Fruit fly (Drosophila melanogaster): Measurements from ENCODE around the gene CG42590.

The CG42590 gene

DNA sequence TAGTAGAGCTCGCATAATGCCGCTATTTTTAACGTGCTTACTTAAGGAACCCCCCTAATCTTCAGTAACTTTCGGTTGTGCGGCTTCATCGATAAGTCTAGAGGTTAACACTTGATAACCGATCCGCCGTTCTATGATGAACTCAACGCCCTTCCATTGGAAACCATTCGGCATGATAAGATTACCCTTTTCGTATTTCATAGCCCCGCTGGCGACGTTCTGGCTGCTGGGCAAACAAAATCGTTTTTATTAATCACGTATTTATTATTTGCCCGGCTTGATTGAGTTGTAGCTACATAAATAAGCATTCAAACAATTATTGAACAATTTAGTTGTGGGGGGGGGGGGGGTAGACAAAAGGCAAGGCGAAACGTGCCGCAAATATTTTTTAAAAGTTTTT is 24.5 kb upstream of the CG42590 start (continued):
- TF ChIP-seq Antp (GFP tag; optimal IDR thresholded peaks at IDR 0.05) = no peak
- TF ChIP-seq CG18764 (GFP tag; optimal IDR thresholded peaks at IDR 0.05) = no peak
- no peak for TF ChIP-seq CG3838 (GFP tag; optimal IDR thresholded peaks at IDR 0.05)
- TF ChIP-seq zfh2 (GFP tag; optimal IDR thresholded peaks at IDR 0.05) = no peak
- TF ChIP-seq slou (GFP tag; optimal IDR thresholded peaks at IDR 0.05) = no peak
- no peak for TF ChIP-seq dm (GFP tag; optimal IDR thresholded peaks at IDR 0.05)
- peak; percentile 45 for TF ChIP-seq HHEX (GFP tag; optimal IDR thresholded peaks at IDR 0.05)
- TF ChIP-seq CG17361 (GFP tag; IDR thresholded peaks at IDR 0.05) = no peak
- TF ChIP-seq cad (GFP tag; optimal IDR thresholded peaks at IDR 0.05) = no peak
- peak; percentile 47 for TF ChIP-seq Fer1 (GFP tag; optimal IDR thresholded peaks at IDR 0.05)
- TF ChIP-seq chm (GFP tag; IDR thresholded peaks at IDR 0.05) = no peak
- no peak for TF ChIP-seq Six4 (GFP tag; optimal IDR thresholded peaks at IDR 0.05)
- peak; percentile 80 for TF ChIP-seq abd-A (tag; optimal IDR thresholded peaks at IDR 0.05)
- TF ChIP-seq Hmx (GFP tag; optimal IDR thresholded peaks at IDR 0.05) = no peak
- no peak for TF ChIP-seq CG17802 (tag; optimal IDR thresholded peaks at IDR 0.05)
- TF ChIP-seq D (optimal IDR thresholded peaks at IDR 0.05) = no peak
- TF ChIP-seq D (GFP tag; optimal IDR thresholded peaks at IDR 0.05) = no peak
- TF ChIP-seq gce (GFP tag; IDR thresholded peaks at IDR 0.05) = no peak
- peak; percentile 73 for TF ChIP-seq Med (GFP tag)
- TF ChIP-seq Bteb2 (GFP tag; optimal IDR thresholded peaks at IDR 0.05) = no peak
- TF ChIP-seq NC2β (GFP tag; optimal IDR thresholded peaks at IDR 0.05) = no peak
- no peak for TF ChIP-seq ken (GFP tag; IDR thresholded peaks at IDR 0.05)
- no peak for TF ChIP-seq lbe (GFP tag; optimal IDR thresholded peaks at IDR 0.05)
- peak; percentile 44 for TF ChIP-seq CG15514 (GFP tag; optimal IDR thresholded peaks at IDR 0.05)
- TF ChIP-seq CG12659 (GFP tag; optimal IDR thresholded peaks at IDR 0.05) = peak; percentile 29
- TF ChIP-seq CG2199 (GFP tag; IDR thresholded peaks at IDR 0.05) = no peak
- TF ChIP-seq jumu (GFP tag; optimal IDR thresholded peaks at IDR 0.05) = no peak
- peak; percentile 79 for TF ChIP-seq grn (GFP tag; optimal IDR thresholded peaks at IDR 0.05)
- no peak for TF ChIP-seq sc (optimal IDR thresholded peaks at IDR 0.05)
- TF ChIP-seq sc (GFP tag; optimal IDR thresholded peaks at IDR 0.05) = no peak
- no peak for TF ChIP-seq Doc2 (GFP tag; IDR thresholded peaks at IDR 0.05)
- TF ChIP-seq chif (GFP tag; optimal IDR thresholded peaks at IDR 0.05) = no peak
- no peak for TF ChIP-seq tap (tag; optimal IDR thresholded peaks at IDR 0.05)
- TF ChIP-seq CG12942 (GFP tag; optimal IDR thresholded peaks at IDR 0.05) = no peak
- TF ChIP-seq gt (GFP tag; IDR thresholded peaks at IDR 0.05) = no peak
- TF ChIP-seq mirr (GFP tag; optimal IDR thresholded peaks at IDR 0.05) = peak; percentile 92
- TF ChIP-seq vnd (GFP tag; IDR thresholded peaks at IDR 0.05; ENCODE audit: partially characterized antibody) = no peak
- no peak for TF ChIP-seq her (GFP tag; optimal IDR thresholded peaks at IDR 0.05)
- no peak for TF ChIP-seq D19B (GFP tag; optimal IDR thresholded peaks at IDR 0.05)
- no peak for TF ChIP-seq B-H1 (GFP tag; IDR thresholded peaks at IDR 0.05)
- TF ChIP-seq CG8281 (tag; optimal IDR thresholded peaks at IDR 0.05) = peak; percentile 77
- no peak for TF ChIP-seq C15 (GFP tag; IDR thresholded peaks at IDR 0.05)
- no peak for TF ChIP-seq CG16863 (GFP tag; optimal IDR thresholded peaks at IDR 0.05)
- no peak for TF ChIP-seq CG15696 (tag; optimal IDR thresholded peaks at IDR 0.05)
- TF ChIP-seq CG13894 (tag; optimal IDR thresholded peaks at IDR 0.05) = peak; percentile 21
- TF ChIP-seq lola (GFP tag; optimal IDR thresholded peaks at IDR 0.05) = no peak
- TF ChIP-seq nom (GFP tag; optimal IDR thresholded peaks at IDR 0.05) = no peak
- TF ChIP-seq CG9932 (GFP tag; IDR thresholded peaks at IDR 0.05) = no peak
- TF ChIP-seq scrt (GFP tag; optimal IDR thresholded peaks at IDR 0.05) = peak; percentile 0
- peak; percentile 18 for TF ChIP-seq Deaf1 (tag; optimal IDR thresholded peaks at IDR 0.05)
- peak; percentile 64 for TF ChIP-seq CG2678 (tag; optimal IDR thresholded peaks at IDR 0.05)
- TF ChIP-seq CG6254 (GFP tag; optimal IDR thresholded peaks at IDR 0.05) = no peak
- peak; percentile 99 for TF ChIP-seq exex (tag; optimal IDR thresholded peaks at IDR 0.05)

All from whole organism, embryonic.